Worm (Caenorhabditis elegans) whole organism, young adult: ENCODE results near the gene C55B6.5.

Source experiments
- B0019.2 ChIP-seq: fragments of 200-800 bp; sonication (Bioruptor generic); conservative IDR thresholded peaks from 2 replicates; pipeline ENCODE4 v1.3.6; 2022; ENCODE audit warnings: missing genetic modification reagents, missing genetic modification characterization, missing compliant biosample characterization
- B0035.1 ChIP-seq: sonication (generic microtip); optimal IDR thresholded peaks from 2 replicates; lab custom pipeline; 2016; ENCODE audit warnings: missing genetic modification characterization, mild to moderate bottlenecking, missing compliant biosample characterization, missing genotype, missing genetic modification reagents
- B0261.1 ChIP-seq: sonication (generic microtip); optimal IDR thresholded peaks from 2 replicates; lab custom pipeline; 2016; ENCODE audit warnings: mild to moderate bottlenecking, missing genetic modification characterization, moderate library complexity, missing compliant biosample characterization
- B0336.3 ChIP-seq: fragments of 200-800 bp; sonication (Bioruptor generic); IDR thresholded peaks from 2 replicates; pipeline ENCODE4 v1.3.6; 2022; ENCODE audit warnings: missing genetic modification characterization, missing compliant biosample characterization
- C06A6.2 ChIP-seq: fragments of 200-800 bp; sonication (Bioruptor generic); conservative IDR thresholded peaks from 2 replicates; pipeline ENCODE4 v1.3.6; 2022; ENCODE audit warnings: missing genetic modification characterization, missing compliant biosample characterization
- F22D6.2 ChIP-seq: sonication (generic microtip); optimal IDR thresholded peaks from 2 replicates; lab custom pipeline; 2016; ENCODE audit warnings: mild to moderate bottlenecking, missing genetic modification characterization, missing compliant biosample characterization
- F39B2.1 ChIP-seq: fragments of 200-800 bp; sonication (Bioruptor generic); IDR thresholded peaks from 2 replicates; pipeline ENCODE4 v1.3.6; 2022; ENCODE audit warnings: missing genetic modification reagents, missing genetic modification characterization, missing compliant biosample characterization
- F55B11.4 ChIP-seq: sonication (generic microtip); optimal IDR thresholded peaks from 2 replicates; lab custom pipeline; 2016; ENCODE audit warnings: missing compliant biosample characterization, missing genetic modification characterization, borderline replicate concordance; ENCODE audit not compliant: insufficient read depth
- T26A5.8 ChIP-seq: sonication (generic microtip); optimal IDR thresholded peaks from 2 replicates; lab custom pipeline; 2016; ENCODE audit warnings: missing genetic modification characterization, missing compliant biosample characterization
- akir-1 ChIP-seq: fragments of 200-800 bp; sonication (Bioruptor generic); optimal IDR thresholded peaks from 2 replicates; lab custom pipeline; 2018; ENCODE audit warnings: mild to moderate bottlenecking, missing genetic modification characterization, moderate library complexity, missing compliant biosample characterization
- ama-1 ChIP-seq, 3 experiments: fragments of 150-350 bp in 1 of 3; sonication (generic microtip) in 2 of 3; optimal IDR thresholded peaks; 2 replicates each; lab custom pipeline; 2014 to 2018; ENCODE audit warnings: missing biosample characterization in 2 of 3, missing genetic modification characterization in 2 of 3, missing genetic modification reagents in 2 of 3
- athp-1 ChIP-seq: sonication (generic microtip); optimal IDR thresholded peaks from 2 replicates; lab custom pipeline; 2017; ENCODE audit warnings: mild to moderate bottlenecking, missing genetic modification characterization, missing compliant biosample characterization
- attf-5 ChIP-seq: fragments of 200-800 bp; sonication (Bioruptor generic); optimal IDR thresholded peaks from 2 replicates; lab custom pipeline; 2018; ENCODE audit warnings: mild to moderate bottlenecking, missing genetic modification characterization, missing compliant biosample characterization
- ccch-3 ChIP-seq: fragments of 200-800 bp; sonication (Bioruptor generic); optimal IDR thresholded peaks from 2 replicates; lab custom pipeline; 2018; ENCODE audit warnings: mild to moderate bottlenecking, missing genetic modification characterization, missing compliant biosample characterization
- ceh-91 ChIP-seq: fragments of 200-800 bp; sonication (Bioruptor generic); IDR thresholded peaks from 2 replicates; pipeline ENCODE4 v1.3.6; 2022; ENCODE audit warnings: missing genetic modification reagents, missing genetic modification characterization, missing compliant biosample characterization
- chd-7 ChIP-seq: sonication (generic microtip); optimal IDR thresholded peaks from 2 replicates; lab custom pipeline; 2016; ENCODE audit warnings: mild to moderate bottlenecking, missing genetic modification characterization, moderate library complexity, missing compliant biosample characterization
- dpff-1 ChIP-seq: sonication (generic microtip); optimal IDR thresholded peaks from 2 replicates; lab custom pipeline; 2017; ENCODE audit warnings: mild to moderate bottlenecking, missing genetic modification characterization, missing compliant biosample characterization
- ets-4 ChIP-seq: fragments of 200-800 bp; sonication (Bioruptor generic); optimal IDR thresholded peaks from 2 replicates; lab custom pipeline; 2018; ENCODE audit warnings: mild to moderate bottlenecking, missing genetic modification characterization, missing compliant biosample characterization
- fkh-3 ChIP-seq: sonication (generic microtip); optimal IDR thresholded peaks from 2 replicates; lab custom pipeline; 2016; ENCODE audit warnings: mild to moderate bottlenecking, missing genetic modification characterization, missing compliant biosample characterization
- hrde-1 ChIP-seq: sonication (generic microtip); optimal IDR thresholded peaks from 2 replicates; lab custom pipeline; 2016; ENCODE audit warnings: missing genetic modification characterization, mild to moderate bottlenecking, missing compliant biosample characterization, moderate library complexity, missing genotype, missing genetic modification reagents, borderline replicate concordance
- lag-1 ChIP-seq: fragments of 200-800 bp; sonication (Bioruptor generic); IDR thresholded peaks from 2 replicates; pipeline ENCODE4 v1.3.6; 2022; ENCODE audit warnings: missing genetic modification reagents, missing genetic modification characterization, missing compliant biosample characterization
- let-607 ChIP-seq, 2 experiments: fragments of 200-800 bp in 1 of 2; sonication (Bioruptor generic) in 1 of 2; sonication (generic microtip) in 1 of 2; optimal IDR thresholded peaks; 2 replicates each; lab custom pipeline; 2016 to 2018; ENCODE audit warnings: mild to moderate bottlenecking in 2 of 2, missing compliant biosample characterization in 2 of 2, missing genetic modification characterization in 2 of 2, moderate library complexity in 2 of 2, missing genotype in 1 of 2
- lin-26 ChIP-seq: fragments of 200-800 bp; sonication (Bioruptor generic); IDR thresholded peaks from 2 replicates; pipeline ENCODE4 v1.3.6; 2022; ENCODE audit warnings: missing genetic modification reagents, missing genetic modification characterization, missing compliant biosample characterization
- mel-28 ChIP-seq: sonication (generic microtip); optimal IDR thresholded peaks from 2 replicates; lab custom pipeline; 2016; ENCODE audit warnings: borderline replicate concordance, mild to moderate bottlenecking, missing genetic modification characterization, missing compliant biosample characterization
- nfya-1 ChIP-seq: sonication (generic microtip); optimal IDR thresholded peaks from 2 replicates; lab custom pipeline; 2017; ENCODE audit warnings: antibody characterized with exemption, missing compliant biosample characterization, missing genetic modification characterization, borderline replicate concordance; ENCODE audit not compliant: insufficient read depth
- nfya-2 ChIP-seq: fragments of 200-800 bp; sonication (Bioruptor generic); IDR thresholded peaks from 2 replicates; pipeline ENCODE4 v1.3.6; 2022; ENCODE audit warnings: missing genetic modification reagents, missing genetic modification characterization, missing compliant biosample characterization
- rec-8 ChIP-seq, 2 experiments: sonication (generic microtip); optimal IDR thresholded peaks; 2 replicates each; lab custom pipeline; 2016; ENCODE audit warnings: mild to moderate bottlenecking in 2 of 2, missing genetic modification characterization in 2 of 2, missing genetic modification reagents in 2 of 2, missing genotype in 2 of 2, missing biosample characterization in 1 of 2, missing compliant biosample characterization in 1 of 2, moderate library complexity in 1 of 2
- sdz-38 ChIP-seq: sonication (generic microtip); optimal IDR thresholded peaks from 2 replicates; lab custom pipeline; 2016; ENCODE audit warnings: missing genotype, missing genetic modification characterization, missing compliant biosample characterization
- sea-2 ChIP-seq: fragments of 200-800 bp; sonication (Bioruptor generic); IDR thresholded peaks from 2 replicates; pipeline ENCODE4 v1.3.6; 2022; ENCODE audit warnings: missing genetic modification characterization, missing compliant biosample characterization
- sptf-2 ChIP-seq: fragments of 200-800 bp; sonication (Bioruptor generic); optimal IDR thresholded peaks from 2 replicates; lab custom pipeline; 2018; ENCODE audit warnings: mild to moderate bottlenecking, missing genetic modification characterization, missing compliant biosample characterization
- tbx-9 ChIP-seq: sonication (generic microtip); optimal IDR thresholded peaks from 2 replicates; lab custom pipeline; 2016; ENCODE audit warnings: borderline replicate concordance, missing genetic modification characterization, inconsistent platforms, missing compliant biosample characterization
- unc-130 ChIP-seq: sonication (generic microtip); optimal IDR thresholded peaks from 2 replicates; lab custom pipeline; 2016; ENCODE audit warnings: missing genetic modification reagents, missing genetic modification characterization, missing compliant biosample characterization
- zfh-2 ChIP-seq: fragments of 200-800 bp; sonication (Bioruptor generic); conservative IDR thresholded peaks from 2 replicates; pipeline ENCODE4 v1.3.6; 2022; ENCODE audit warnings: missing genetic modification reagents, missing genetic modification characterization, missing compliant biosample characterization
- zim-3 ChIP-seq: sonication (generic microtip); optimal IDR thresholded peaks from 2 replicates; lab custom pipeline; 2017; ENCODE audit warnings: mild to moderate bottlenecking, missing genetic modification characterization, moderate library complexity, missing compliant biosample characterization
- ztf-18 ChIP-seq: sonication (generic microtip); optimal IDR thresholded peaks from 2 replicates; lab custom pipeline; 2016; ENCODE audit warnings: missing genotype, mild to moderate bottlenecking, missing genetic modification characterization, missing compliant biosample characterization
- ztf-26 ChIP-seq: sonication (generic microtip); optimal IDR thresholded peaks from 2 replicates; lab custom pipeline; 2017; ENCODE audit warnings: missing genetic modification characterization, missing compliant biosample characterization
- ztf-28 ChIP-seq: fragments of 200-800 bp; sonication (Bioruptor generic); IDR thresholded peaks from 2 replicates; pipeline ENCODE4 v1.3.6; 2022; ENCODE audit warnings: missing genetic modification reagents, missing genetic modification characterization, missing compliant biosample characterization

Gene C55B6.5

DNA sequence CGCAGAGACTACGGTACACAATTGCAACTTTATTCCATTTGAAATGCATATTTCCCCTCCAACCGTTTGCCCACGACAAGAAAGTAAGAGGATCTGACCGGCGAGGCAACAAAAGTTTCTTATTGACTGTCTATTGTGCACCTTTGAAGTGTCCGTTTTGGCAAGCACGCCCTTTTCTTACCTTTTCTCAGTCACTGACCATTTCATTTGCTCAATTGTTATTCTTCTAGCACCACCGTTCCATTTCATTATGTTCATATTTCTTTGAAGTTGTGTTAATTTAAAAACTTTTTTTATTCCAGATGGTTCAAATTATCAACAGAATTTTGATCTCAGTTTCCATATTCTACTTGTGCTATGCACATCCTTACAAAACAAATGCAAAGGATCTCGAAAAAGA lies 6.3 kb upstream of the C55B6.5 start, which contains the start of gene spp-22 (continued):
- TF ChIP-seq tbx-9 (tag; lab: Kevin White, UChicago) (no peak), mel-28 (tag; lab: Kevin White, UChicago) (no peak), F39B2.1 (GFP tag; lab: Robert Waterston, UW) (no peak), ztf-26 (tag; lab: Kevin White, UChicago) (no peak), sea-2 (no peak)
- TF ChIP-seq, all 124 proteins: peak for 0

DNA sequence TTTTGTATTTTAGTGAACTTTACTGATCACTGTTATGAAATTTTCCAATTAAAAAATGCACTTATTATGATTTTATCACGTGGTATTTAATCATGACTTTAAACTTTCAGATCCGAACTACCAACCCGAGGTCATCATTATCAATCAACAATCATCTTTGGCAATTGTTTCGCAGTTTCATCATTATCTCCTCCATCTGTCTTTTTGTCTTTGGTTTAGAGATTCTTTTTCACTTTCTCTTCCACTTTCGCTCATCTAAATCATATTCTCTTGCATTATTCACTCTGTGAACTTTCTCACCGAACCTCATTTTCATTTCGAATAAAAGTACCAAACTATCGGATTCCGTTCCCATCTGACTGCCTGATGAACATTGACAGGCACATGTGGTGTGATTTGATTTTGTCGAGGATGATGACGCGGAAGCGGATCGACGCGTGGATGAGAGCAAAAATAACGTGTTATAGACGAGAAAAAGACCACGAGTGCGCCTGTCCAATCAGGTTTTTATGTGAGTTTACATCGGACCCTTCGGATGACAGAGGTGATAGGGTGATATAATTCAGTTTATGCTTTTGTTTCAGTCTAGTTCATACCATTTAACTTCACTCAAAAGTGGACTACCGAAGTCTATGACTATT lies 5.5 kb upstream of the C55B6.5 start:
- TF ChIP-seq lin-26 (GFP tag; lab: Robert Waterston, UW), result no peak
- no peak for TF ChIP-seq zim-3 (tag; lab: Kevin White, UChicago)
- TF ChIP-seq B0261.1 (tag; lab: Kevin White, UChicago), result no peak
- no peak for TF ChIP-seq athp-1
- no peak for TF ChIP-seq nfya-1
- TF ChIP-seq ets-4 (GFP tag; lab: Kevin White, UChicago), result no peak
- no peak for TF ChIP-seq F55B11.4 (tag; lab: Kevin White, UChicago)
- TF ChIP-seq hrde-1 (tag; lab: Kevin White, UChicago), result no peak
- TF ChIP-seq C06A6.2 (GFP tag; lab: Robert Waterston, UW), result no peak
- TF ChIP-seq B0336.3 (GFP tag; lab: Robert Waterston, UW), result no peak
- TF ChIP-seq unc-130 (GFP tag; lab: Kevin White, UChicago), result no peak
- no peak for TF ChIP-seq sea-2
- no peak for TF ChIP-seq ceh-91 (GFP tag; lab: Robert Waterston, UW)
- TF ChIP-seq, all 124 proteins: peak for 0

DNA sequence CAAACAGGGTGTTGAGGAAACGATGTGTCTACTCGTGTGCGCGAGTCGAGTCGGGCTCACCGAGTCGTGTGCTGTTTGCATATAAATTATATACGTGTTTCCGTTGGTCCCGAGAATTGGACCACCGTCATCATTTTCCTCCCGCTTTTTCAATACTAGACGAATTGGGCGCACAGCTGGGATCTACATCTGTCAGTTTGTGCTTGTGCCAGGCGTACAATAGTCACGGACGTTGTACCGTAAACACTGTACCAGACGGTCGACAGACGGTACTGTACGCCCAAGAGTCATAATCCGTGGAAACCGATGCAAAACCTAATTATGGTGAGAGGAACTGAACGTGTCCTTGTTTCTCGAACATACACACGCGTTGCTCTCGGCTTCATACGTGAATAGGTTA lies 4.1 kb upstream of the C55B6.5 start:
- TF ChIP-seq let-607 (tag; optimal IDR thresholded peaks at IDR 0.05; lab: Kevin White, UChicago) (no peak), B0019.2 (GFP tag; lab: Robert Waterston, UW) (no peak), T26A5.8 (tag; lab: Kevin White, UChicago) (no peak), ztf-28 (no peak), ztf-18 (tag; lab: Kevin White, UChicago) (no peak), rec-8 (tag; optimal IDR thresholded peaks at IDR 0.05; lab: Kevin White, UChicago) (no peak), attf-5 (GFP tag; lab: Kevin White, UChicago) (no peak), lag-1 (GFP tag; lab: Robert Waterston, UW) (no peak), dpff-1 (tag; lab: Kevin White, UChicago) (no peak), ama-1 (optimal IDR thresholded peaks at IDR 0.05; lab: Kevin White, UChicago) (no peak), ama-1 (GFP tag; optimal IDR thresholded peaks at IDR 0.05; lab: Kevin White, UChicago) (no peak), sptf-2 (GFP tag; lab: Kevin White, UChicago) (no peak), ccch-3 (GFP tag; lab: Kevin White, UChicago) (no peak), B0035.1 (tag; lab: Kevin White, UChicago) (no peak), chd-7 (tag; lab: Kevin White, UChicago) (no peak), sdz-38 (tag; lab: Kevin White, UChicago) (no peak), nfya-2 (no peak), fkh-3 (tag; lab: Kevin White, UChicago) (no peak), F22D6.2 (tag; lab: Kevin White, UChicago) (no peak), akir-1 (no peak), zfh-2 (no peak)
